Worm (Caenorhabditis elegans) whole organism, L1 larva: Measurements from ENCODE around the gene rpn-6.2.

Source experiments
- C16A3.4 ChIP-seq: fragments of 150-350 bp; optimal IDR thresholded peaks from 2 replicates; lab custom pipeline; 2014; ENCODE audit warnings: missing biosample characterization, missing genetic modification characterization
- F16B12.6 ChIP-seq: fragments of 150-350 bp; optimal IDR thresholded peaks from 2 replicates; lab custom pipeline; 2014; ENCODE audit warnings: missing biosample characterization, missing genetic modification characterization
- aly-2 ChIP-seq: fragments of 150-350 bp; optimal IDR thresholded peaks from 2 replicates; lab custom pipeline; 2014; ENCODE audit warnings: missing biosample characterization, missing genetic modification characterization
- blmp-1 ChIP-seq: fragments of 150-350 bp; optimal IDR thresholded peaks from 2 replicates; lab custom pipeline; 2014; ENCODE audit warnings: missing biosample characterization, missing genetic modification characterization
- ceh-63 ChIP-seq: fragments of 200-800 bp; sonication (Bioruptor generic); optimal IDR thresholded peaks from 2 replicates; lab custom pipeline; 2018; ENCODE audit warnings: mild to moderate bottlenecking, missing genetic modification characterization, missing compliant biosample characterization
- ceh-8 ChIP-seq: fragments of 200-800 bp; sonication (Bioruptor generic); optimal IDR thresholded peaks from 2 replicates; lab custom pipeline; 2018; ENCODE audit warnings: mild to moderate bottlenecking, missing genetic modification characterization, moderate library complexity, missing compliant biosample characterization
- ceh-82 ChIP-seq, 3 experiments: fragments of 150-350 bp in 1 of 3; sonication (generic microtip) in 2 of 3; optimal IDR thresholded peaks; 2 replicates each; lab custom pipeline; 2014 to 2017; ENCODE audit warnings: missing biosample characterization in 3 of 3, missing genetic modification characterization in 3 of 3
- ceh-88 ChIP-seq: fragments of 200-800 bp; sonication (Bioruptor generic); IDR thresholded peaks from 2 replicates; pipeline ENCODE4 v1.3.6; 2022; ENCODE audit warnings: missing genetic modification characterization, missing compliant biosample characterization
- dpl-1 ChIP-seq, 3 experiments: fragments of 150-350 bp in 2 of 3; sonication (generic microtip) in 1 of 3; optimal IDR thresholded peaks; 2 replicates each; lab custom pipeline; 2014 to 2017; ENCODE audit warnings: missing biosample characterization in 3 of 3, missing genetic modification characterization in 3 of 3, missing genetic modification reagents in 3 of 3
- dsc-1 ChIP-seq: sonication (generic microtip); optimal IDR thresholded peaks from 2 replicates; lab custom pipeline; 2016; ENCODE audit warnings: mild to moderate bottlenecking, missing genetic modification characterization, missing compliant biosample characterization
- efl-1 ChIP-seq, 4 experiments: fragments of 150-350 bp; optimal IDR thresholded peaks in 3 of 4; peaks in 1 of 4; 1 replicate in 1 of 4; 2 replicates in 3 of 4; lab custom pipeline; 2014; ENCODE audit warnings: missing biosample characterization in 2 of 4, missing genetic modification characterization in 2 of 4, missing genetic modification reagents in 2 of 4
- elt-2 ChIP-seq: sonication (generic microtip); optimal IDR thresholded peaks from 2 replicates; lab custom pipeline; 2016; ENCODE audit warnings: missing genetic modification characterization, mild to moderate bottlenecking, inconsistent platforms, missing compliant biosample characterization, missing genetic modification reagents
- elt-3 ChIP-seq, 6 experiments: fragments of 150-350 bp in 1 of 6; sonication (generic microtip); optimal IDR thresholded peaks; 2 replicates each; lab custom pipeline; 2017 to 2018; ENCODE audit warnings: missing biosample characterization in 6 of 6, missing genetic modification characterization in 6 of 6, inconsistent platforms in 1 of 6
- ets-5 ChIP-seq: fragments of 200-800 bp; sonication (Bioruptor generic); IDR thresholded peaks from 2 replicates; pipeline ENCODE4 v1.3.6; 2022; ENCODE audit warnings: missing genetic modification characterization, missing compliant biosample characterization
- fkh-10 ChIP-seq: sonication (generic microtip); optimal IDR thresholded peaks from 2 replicates; lab custom pipeline; 2017; ENCODE audit warnings: missing biosample characterization, missing genetic modification reagents, missing genetic modification characterization
- grh-1 ChIP-seq: fragments of 200-800 bp; sonication (Bioruptor generic); IDR thresholded peaks from 2 replicates; pipeline ENCODE4 v1.3.6; 2022; ENCODE audit warnings: missing genetic modification reagents, missing genetic modification characterization, missing compliant biosample characterization
- hpl-2 ChIP-seq: fragments of 150-350 bp; optimal IDR thresholded peaks from 2 replicates; lab custom pipeline; 2014; ENCODE audit warnings: missing biosample characterization, missing genetic modification reagents, missing genetic modification characterization
- irx-1 ChIP-seq: sonication (generic microtip); optimal IDR thresholded peaks from 2 replicates; lab custom pipeline; 2016; ENCODE audit warnings: missing genetic modification characterization, missing compliant biosample characterization
- jun-1 ChIP-seq: fragments of 150-350 bp; optimal IDR thresholded peaks from 2 replicates; lab custom pipeline; 2014; ENCODE audit warnings: missing biosample characterization, missing genetic modification reagents, missing genetic modification characterization
- lin-14 ChIP-seq: fragments of 200-800 bp; sonication (Bioruptor generic); optimal IDR thresholded peaks from 2 replicates; lab custom pipeline; 2018; ENCODE audit warnings: mild to moderate bottlenecking, missing genetic modification characterization, moderate library complexity, missing compliant biosample characterization
- lin-15B ChIP-seq: fragments of 150-350 bp; sonication (generic microtip); optimal IDR thresholded peaks from 3 replicates; lab custom pipeline; 2014; ENCODE audit warnings: missing biosample characterization, missing genetic modification characterization
- lin-35 ChIP-seq, 2 experiments: fragments of 150-350 bp; optimal IDR thresholded peaks; 2 replicates each; lab custom pipeline; 2014; ENCODE audit warnings: missing biosample characterization in 2 of 2, missing genetic modification characterization in 2 of 2, missing genetic modification reagents in 2 of 2
- lin-39 ChIP-seq: fragments of 150-350 bp; optimal IDR thresholded peaks from 2 replicates; lab custom pipeline; 2014; ENCODE audit warnings: missing biosample characterization, missing genetic modification reagents, missing genetic modification characterization
- lir-3 ChIP-seq: sonication (generic microtip); optimal IDR thresholded peaks from 2 replicates; lab custom pipeline; 2016; ENCODE audit warnings: mild to moderate bottlenecking, missing genetic modification characterization, moderate library complexity, missing compliant biosample characterization; ENCODE audit not compliant: poor library complexity
- lsy-2 ChIP-seq, 2 experiments: fragments of 150-350 bp; optimal IDR thresholded peaks; 2 replicates each; lab custom pipeline; 2014; ENCODE audit warnings: missing biosample characterization in 2 of 2, missing genetic modification characterization in 2 of 2
- mdl-1 ChIP-seq, 2 experiments: fragments of 150-350 bp; optimal IDR thresholded peaks; 2 replicates each; lab custom pipeline; 2014 to 2017; ENCODE audit warnings: missing biosample characterization in 2 of 2, missing genetic modification characterization in 2 of 2, inconsistent platforms in 1 of 2
- mep-1 ChIP-seq: fragments of 150-350 bp; optimal IDR thresholded peaks from 2 replicates; lab custom pipeline; 2014; ENCODE audit warnings: missing biosample characterization, missing genetic modification characterization
- nhr-11 ChIP-seq: fragments of 150-350 bp; optimal IDR thresholded peaks from 2 replicates; lab custom pipeline; 2014; ENCODE audit warnings: missing biosample characterization, missing genetic modification characterization
- nhr-12 ChIP-seq: sonication (generic microtip); optimal IDR thresholded peaks from 2 replicates; lab custom pipeline; 2017; ENCODE audit warnings: missing biosample characterization, missing genetic modification characterization
- nhr-20 ChIP-seq: sonication (generic microtip); optimal IDR thresholded peaks from 2 replicates; lab custom pipeline; 2016; ENCODE audit warnings: mild to moderate bottlenecking, missing genetic modification characterization, missing compliant biosample characterization
- nhr-28 ChIP-seq: fragments of 150-350 bp; optimal IDR thresholded peaks from 2 replicates; lab custom pipeline; 2014; ENCODE audit warnings: missing biosample characterization, missing genetic modification characterization
- nhr-47 ChIP-seq: sonication (generic microtip); optimal IDR thresholded peaks from 2 replicates; lab custom pipeline; 2016; ENCODE audit warnings: mild to moderate bottlenecking, missing genetic modification characterization, moderate library complexity, missing compliant biosample characterization
- nhr-71 ChIP-seq: sonication (generic microtip); optimal IDR thresholded peaks from 2 replicates; lab custom pipeline; 2016; ENCODE audit warnings: mild to moderate bottlenecking, missing genetic modification characterization, moderate library complexity, missing compliant biosample characterization
- nhr-77 ChIP-seq: fragments of 150-350 bp; optimal IDR thresholded peaks from 2 replicates; lab custom pipeline; 2014; ENCODE audit warnings: missing biosample characterization, missing genetic modification characterization
- nhr-85 ChIP-seq: sonication (generic microtip); peaks from one replicate; lab custom pipeline; 2016; ENCODE audit warnings: missing genetic modification characterization, inconsistent platforms, missing compliant biosample characterization
- pqm-1 ChIP-seq: sonication (generic microtip); optimal IDR thresholded peaks from 3 replicates; lab custom pipeline; 2017; ENCODE audit warnings: missing biosample characterization, missing genetic modification characterization
- skn-1 ChIP-seq: fragments of 150-350 bp; optimal IDR thresholded peaks from 2 replicates; lab custom pipeline; 2014; ENCODE audit warnings: missing biosample characterization, missing genetic modification characterization
- snu-23 ChIP-seq: sonication (generic microtip); optimal IDR thresholded peaks from 2 replicates; lab custom pipeline; 2016; ENCODE audit warnings: missing genetic modification characterization, missing compliant biosample characterization
- swsn-7 ChIP-seq: sonication (generic microtip); optimal IDR thresholded peaks from 2 replicates; lab custom pipeline; 2016; ENCODE audit warnings: missing genetic modification characterization, missing compliant biosample characterization
- tlp-1 ChIP-seq: fragments of 150-350 bp; optimal IDR thresholded peaks from 2 replicates; lab custom pipeline; 2014; ENCODE audit warnings: missing biosample characterization, missing genetic modification characterization
- unc-86 ChIP-seq: sonication (generic microtip); optimal IDR thresholded peaks from 2 replicates; lab custom pipeline; 2016; ENCODE audit warnings: missing genetic modification characterization, missing compliant biosample characterization
- unc-98 ChIP-seq: fragments of 200-800 bp; sonication (Bioruptor generic); IDR thresholded peaks from 2 replicates; pipeline ENCODE4 v1.3.6; 2022; ENCODE audit warnings: missing genetic modification characterization, missing compliant biosample characterization
- xbp-1 ChIP-seq: sonication (generic microtip); optimal IDR thresholded peaks from 2 replicates; lab custom pipeline; 2016; ENCODE audit warnings: missing genetic modification characterization, missing compliant biosample characterization
- ztf-11 ChIP-seq, 2 experiments: sonication (generic microtip); optimal IDR thresholded peaks; 2 replicates each; lab custom pipeline; 2016 to 2017; ENCODE audit warnings: missing genetic modification characterization in 2 of 2, missing biosample characterization in 1 of 2, missing compliant biosample characterization in 1 of 2
- ztf-4 ChIP-seq: fragments of 150-350 bp; optimal IDR thresholded peaks from 2 replicates; lab custom pipeline; 2014; ENCODE audit warnings: missing biosample characterization, missing genetic modification characterization

rpn-6.2 gene

ce11 chrIII:8983811-8984210 lies 18.0 kb downstream of the rpn-6.2 start (continued):
- TF ChIP-seq ceh-63 (no peak), efl-1 (optimal IDR thresholded peaks at IDR 0.05; lab: Kevin White, UChicago) (no peak), efl-1 (GFP tag; optimal IDR thresholded peaks at IDR 0.05 in 1 of 2; lab: Kevin White, UChicago) (peak in 1 of 2 experiments; percentile 91), nhr-85 (peak; percentile 69), pqm-1 (no peak), nhr-77 (tag; lab: Kevin White, UChicago) (no peak), ceh-88 (GFP tag; lab: Robert Waterston, UW) (no peak), lin-35 (GFP tag; optimal IDR thresholded peaks at IDR 0.05; lab: Kevin White, UChicago) (peak; percentile 15 to 68), ets-5 (GFP tag; lab: Robert Waterston, UW) (no peak), skn-1 (peak; percentile 23), lsy-2 (tag; optimal IDR thresholded peaks at IDR 0.05; lab: Kevin White, UChicago) (peak in 1 of 2 experiments; percentile 46), F16B12.6 (tag; lab: Kevin White, UChicago) (no peak), tlp-1 (tag; lab: Kevin White, UChicago) (no peak), snu-23 (GFP tag; lab: Kevin White, UChicago) (peak; percentile 35), irx-1 (tag; lab: Kevin White, UChicago) (no peak), lin-14 (peak; percentile 58), blmp-1 (tag; lab: Kevin White, UChicago) (peak; percentile 97), jun-1 (tag; lab: Kevin White, UChicago) (peak; percentile 5), nhr-11 (tag; lab: Kevin White, UChicago) (no peak), mep-1 (tag; lab: Kevin White, UChicago) (peak; percentile 25), ztf-11 (tag; optimal IDR thresholded peaks at IDR 0.05; lab: Kevin White, UChicago) (no peak), lin-15B (tag; lab: Kevin White, UChicago) (no peak), dpl-1 (GFP tag; optimal IDR thresholded peaks at IDR 0.05; lab: Kevin White, UChicago) (peak in 1 of 3 experiments; percentile 20), lir-3 (tag; lab: Kevin White, UChicago) (peak; percentile 40), mdl-1 (tag; optimal IDR thresholded peaks at IDR 0.05; lab: Kevin White, UChicago) (peak in 1 of 2 experiments; percentile 87)

- TF ChIP-seq nhr-77 (tag; lab: Kevin White, UChicago) (no peak), swsn-7 (tag; lab: Kevin White, UChicago) (no peak), blmp-1 (tag; lab: Kevin White, UChicago) (peak; percentile 83), snu-23 (GFP tag; lab: Kevin White, UChicago) (peak; percentile 33), dpl-1 (GFP tag; optimal IDR thresholded peaks at IDR 0.05; lab: Kevin White, UChicago) (no peak), ets-5 (GFP tag; lab: Robert Waterston, UW) (no peak), elt-3 (tag; optimal IDR thresholded peaks at IDR 0.05; lab: Kevin White, UChicago) (peak in 3 of 6 experiments; percentile 38 to 69 (median 51)), nhr-71 (tag; lab: Kevin White, UChicago) (peak; percentile 29), unc-86 (tag; lab: Kevin White, UChicago) (peak; percentile 52), elt-2 (no peak), grh-1 (GFP tag; lab: Robert Waterston, UW) (no peak), nhr-28 (tag; lab: Kevin White, UChicago) (no peak), nhr-12 (tag; lab: Kevin White, UChicago) (no peak), lin-14 (peak; percentile 59), hpl-2 (no peak), dsc-1 (tag; lab: Kevin White, UChicago) (peak; percentile 34)
These were observed 18.7 kb downstream of the rpn-6.2 start for ce11 chrIII:8983135-8983534.

ce11 chrIII:8981847-8982479 lies 19.8 kb downstream of the rpn-6.2 start, which contains the start of gene pde-2:
Gene pde-2, minus strand, starts transcription at chrIII:8981897.
- no peak for TF ChIP-seq ceh-8 (GFP tag; lab: Kevin White, UChicago)
- TF ChIP-seq lir-3 (tag; lab: Kevin White, UChicago): peak; percentile 39
- TF ChIP-seq efl-1 (optimal IDR thresholded peaks at IDR 0.05; lab: Kevin White, UChicago): peak; percentile 19 to 45
- TF ChIP-seq efl-1 (GFP tag; optimal IDR thresholded peaks at IDR 0.05 in 1 of 2; lab: Kevin White, UChicago): no peak
- no peak for TF ChIP-seq unc-98
- TF ChIP-seq fkh-10 (GFP tag; lab: Kevin White, UChicago): peak; percentile 63
- TF ChIP-seq ztf-4: peak; percentile 33
- TF ChIP-seq lin-35 (GFP tag; optimal IDR thresholded peaks at IDR 0.05; lab: Kevin White, UChicago): peak; percentile 8 to 45
- peak; percentile 78 for TF ChIP-seq nhr-85
- TF ChIP-seq aly-2 (tag; lab: Kevin White, UChicago): no peak
- TF ChIP-seq lin-39 (tag; lab: Kevin White, UChicago): no peak
- TF ChIP-seq mep-1 (tag; lab: Kevin White, UChicago): peak; percentile 78
- TF ChIP-seq C16A3.4 (tag; lab: Kevin White, UChicago): peak; percentile 14
- TF ChIP-seq nhr-47 (tag; lab: Kevin White, UChicago): peak; percentile 58
- peak; percentile 28 for TF ChIP-seq nhr-20
- peak; percentile 28 for TF ChIP-seq xbp-1 (tag; lab: Kevin White, UChicago)
- TF ChIP-seq nhr-77 (tag; lab: Kevin White, UChicago): no peak
- TF ChIP-seq ceh-82 (tag; optimal IDR thresholded peaks at IDR 0.05; lab: Kevin White, UChicago): peak in 2 of 3 experiments; percentile 34 to 37
- TF ChIP-seq lin-14: peak; percentile 89
- TF ChIP-seq blmp-1 (tag; lab: Kevin White, UChicago): peak; percentile 78
- TF ChIP-seq lsy-2 (tag; optimal IDR thresholded peaks at IDR 0.05; lab: Kevin White, UChicago): peak; percentile 47 to 64
- TF ChIP-seq unc-86 (tag; lab: Kevin White, UChicago): peak; percentile 5
- peak; percentile 51 for TF ChIP-seq swsn-7 (tag; lab: Kevin White, UChicago)
